Fruit fly (Drosophila melanogaster) whole organism, adult: ENCODE data around the gene Sodq.

Experiments
- CG11617 ChIP-seq: fragments of 200-800 bp; sonication (Bioruptor generic); optimal IDR thresholded peaks from 2 replicates; lab custom pipeline; 2017; ENCODE audit warnings: mild to moderate bottlenecking, missing biosample characterization, missing genetic modification reagents, missing genetic modification characterization
- CG12768 ChIP-seq: fragments of 200-800 bp; sonication (Bioruptor generic); optimal IDR thresholded peaks from 2 replicates; lab custom pipeline; 2017; ENCODE audit warnings: missing biosample characterization, missing genetic modification characterization, mild to moderate bottlenecking, moderate library complexity, missing genetic modification reagents
- CG14711 ChIP-seq: fragments of 200-800 bp; sonication (Bioruptor generic); optimal IDR thresholded peaks from 2 replicates; lab custom pipeline; 2018; ENCODE audit warnings: missing biosample characterization, mild to moderate bottlenecking, missing genetic modification characterization, moderate library complexity
- CG1620 ChIP-seq: fragments of 200-800 bp; sonication (Bioruptor generic); optimal IDR thresholded peaks from 2 replicates; lab custom pipeline; 2016; ENCODE audit warnings: missing biosample characterization, missing genetic modification characterization
- CG33017 ChIP-seq: fragments of 200-800 bp; sonication (Bioruptor generic); optimal IDR thresholded peaks from 2 replicates; lab custom pipeline; 2018; ENCODE audit warnings: missing biosample characterization, mild to moderate bottlenecking, missing genetic modification characterization, moderate library complexity
- CG5204 ChIP-seq: fragments of 200-800 bp; sonication (Bioruptor generic); optimal IDR thresholded peaks from 2 replicates; lab custom pipeline; 2016; ENCODE audit warnings: missing biosample characterization, missing genetic modification characterization
- CG7101 ChIP-seq: fragments of 200-800 bp; sonication (Bioruptor generic); optimal IDR thresholded peaks from 2 replicates; lab custom pipeline; 2018; ENCODE audit warnings: missing biosample characterization, mild to moderate bottlenecking, missing genetic modification characterization, moderate library complexity
- Clk ChIP-seq: fragments of 200-800 bp; sonication (Bioruptor generic); optimal IDR thresholded peaks from 2 replicates; lab custom pipeline; 2017; ENCODE audit warnings: missing biosample characterization, missing genetic modification characterization
- Crg-1 ChIP-seq: fragments of 200-800 bp; sonication (Bioruptor generic); optimal IDR thresholded peaks from 2 replicates; lab custom pipeline; 2016; ENCODE audit warnings: missing biosample characterization, missing genetic modification characterization
- Hr96 ChIP-seq: fragments of 200-800 bp; sonication (Bioruptor generic); optimal IDR thresholded peaks from 2 replicates; lab custom pipeline; 2016; ENCODE audit warnings: missing biosample characterization, missing genetic modification characterization
- Mnt ChIP-seq: fragments of 200-800 bp; sonication (Bioruptor generic); optimal IDR thresholded peaks from 2 replicates; lab custom pipeline; 2016; ENCODE audit warnings: missing biosample characterization, mild to moderate bottlenecking, missing genetic modification characterization
- bab1 ChIP-seq: fragments of 200-800 bp; sonication (Bioruptor generic); optimal IDR thresholded peaks from 3 replicates; lab custom pipeline; 2019; ENCODE audit warnings: missing biosample characterization, mild to moderate bottlenecking, missing genetic modification characterization, moderate library complexity
- cic ChIP-seq: fragments of 200-800 bp; sonication (Bioruptor generic); optimal IDR thresholded peaks from 2 replicates; lab custom pipeline; 2017; ENCODE audit warnings: missing biosample characterization, mild to moderate bottlenecking, missing genetic modification characterization, moderate library complexity
- cnc ChIP-seq, 2 experiments: fragments of >200 bp; optimal IDR thresholded peaks; 2 replicates each; lab custom pipeline; 2017
- kay ChIP-seq: fragments of 200-800 bp; sonication (Bioruptor generic); peaks from one replicate; lab custom pipeline; 2016; ENCODE audit warnings: missing biosample characterization, missing genetic modification characterization, borderline replicate concordance
- ovo ChIP-seq: fragments of 200-800 bp; sonication (Bioruptor generic); optimal IDR thresholded peaks from 2 replicates; lab custom pipeline; 2016; ENCODE audit warnings: missing biosample characterization, missing genetic modification characterization
- pad ChIP-seq: fragments of 200-800 bp; sonication (Bioruptor generic); optimal IDR thresholded peaks from 3 replicates; lab custom pipeline; 2017; ENCODE audit warnings: missing biosample characterization, missing genetic modification characterization, mild to moderate bottlenecking, moderate library complexity, missing genetic modification reagents
- tj ChIP-seq: fragments of 200-800 bp; sonication (Bioruptor generic); optimal IDR thresholded peaks from 3 replicates; lab custom pipeline; 2017; ENCODE audit warnings: missing biosample characterization, mild to moderate bottlenecking, missing genetic modification characterization, moderate library complexity
- toe ChIP-seq: fragments of 200-800 bp; sonication (Bioruptor generic); optimal IDR thresholded peaks from 2 replicates; lab custom pipeline; 2016; ENCODE audit warnings: missing biosample characterization, missing genetic modification characterization

Gene Sodq

DNA sequence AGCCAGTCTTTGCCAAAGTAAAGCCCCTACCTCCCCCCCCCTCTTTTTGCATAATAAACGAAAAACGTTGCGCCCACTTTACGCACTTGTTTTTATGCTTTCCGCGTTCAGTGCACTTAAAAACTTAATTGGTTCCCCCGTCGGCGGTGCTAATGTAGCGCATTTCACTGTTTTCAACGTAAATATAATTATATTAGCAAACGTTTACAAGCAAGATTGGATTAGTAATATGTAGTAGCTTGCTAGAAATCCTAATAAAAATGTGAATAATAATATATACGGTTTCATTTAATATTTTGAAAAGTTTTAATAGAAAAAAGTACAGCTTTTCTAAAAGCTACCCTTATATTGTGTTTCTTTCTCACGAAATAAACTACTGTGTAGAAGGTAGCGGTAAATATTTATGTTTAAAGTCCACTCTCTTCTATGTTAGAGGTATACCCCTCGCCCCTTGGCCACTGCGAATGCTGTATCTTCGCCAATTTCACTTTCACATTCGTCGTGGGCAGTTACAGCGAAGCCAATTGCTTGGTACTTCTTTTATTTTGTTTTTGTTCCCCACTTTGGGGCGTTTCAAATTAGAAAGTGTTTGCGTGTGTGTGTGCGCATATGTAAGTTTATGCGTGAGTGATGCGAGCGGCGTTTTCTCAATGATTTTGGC, 12.9 kb upstream of the Sodq start:
- no peak for TF ChIP-seq toe
- no peak for TF ChIP-seq Clk (GFP tag; lab: Kevin White, UChicago)
- no peak for TF ChIP-seq CG11617
- TF ChIP-seq kay (GFP tag; lab: Kevin White, UChicago): peak; percentile 38
- no peak for TF ChIP-seq tj
- peak; percentile 60 for TF ChIP-seq pad (GFP tag; lab: Kevin White, UChicago)

DNA sequence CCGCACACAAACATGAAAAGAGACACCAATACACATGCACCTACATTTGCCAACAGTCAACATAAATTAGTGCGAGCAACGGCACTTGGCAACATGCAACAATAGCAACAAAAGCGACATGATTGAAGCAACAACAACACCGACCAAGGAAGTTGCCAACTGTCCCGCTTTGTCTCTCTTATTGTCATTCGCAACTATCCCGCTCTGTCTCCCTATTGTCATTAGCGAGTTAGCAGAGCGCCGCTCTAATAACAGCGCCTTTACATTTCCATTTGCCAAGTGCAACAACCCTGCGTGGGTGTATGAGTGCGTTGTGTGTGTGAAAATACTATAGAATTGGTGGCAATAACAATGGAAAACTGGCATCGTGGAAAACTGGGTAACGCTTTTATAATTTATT, 11.7 kb upstream of the Sodq start:
- TF ChIP-seq CG5204 (GFP tag; lab: Kevin White, UChicago) (no peak), CG7101 (tag; lab: Kevin White, UChicago) (no peak), cnc (optimal IDR thresholded peaks at IDR 0.05; lab: Kevin White, UChicago) (no peak), Clk (GFP tag; lab: Kevin White, UChicago) (no peak), CG11617 (no peak), cic (no peak)

DNA sequence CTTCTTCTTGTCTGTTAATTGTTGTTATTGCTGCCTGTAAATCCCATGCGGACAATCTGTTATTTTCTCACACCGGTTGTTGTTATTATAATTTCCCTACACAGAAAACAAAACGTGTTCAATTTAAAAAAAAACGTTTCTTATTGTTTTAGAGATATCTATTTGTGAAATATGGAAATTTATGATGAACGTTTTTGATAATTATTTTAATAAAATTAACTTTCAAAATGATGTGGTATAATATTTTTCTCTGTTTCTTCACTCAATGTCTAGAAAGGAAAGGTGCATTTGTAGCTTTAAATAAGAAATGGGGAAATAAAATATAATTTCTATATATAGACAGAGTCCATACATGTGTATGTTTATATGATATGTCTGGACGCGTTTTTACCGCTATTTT, 11.3 kb upstream of the Sodq start:
- TF ChIP-seq Clk (GFP tag; lab: Kevin White, UChicago): no peak
- peak; percentile 60 for TF ChIP-seq CG33017 (tag; lab: Kevin White, UChicago)
- TF ChIP-seq CG14711 (tag; lab: Kevin White, UChicago): peak; percentile 45

DNA sequence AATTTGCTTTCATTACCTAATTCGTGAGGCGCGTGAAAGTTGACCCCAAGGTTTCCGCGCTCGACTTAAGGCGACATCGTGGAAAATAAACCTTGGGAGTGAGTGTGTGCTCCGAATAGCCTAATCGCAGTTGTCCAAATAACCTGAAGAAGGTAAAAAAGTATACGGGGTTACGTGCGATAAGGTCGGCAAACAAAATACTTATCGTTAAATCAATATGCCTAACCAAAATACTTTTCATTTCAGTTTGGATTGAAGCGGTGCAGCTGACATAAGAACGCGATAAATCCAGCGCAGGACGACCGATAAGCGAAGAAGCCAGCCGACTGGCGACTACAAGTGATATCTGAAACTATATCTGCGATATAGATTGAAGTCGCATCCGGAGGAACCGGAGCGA, 10.5 kb upstream of the Sodq start:
- TF ChIP-seq ovo (GFP tag; lab: Kevin White, UChicago) (no peak), CG12768 (peak; percentile 7)

DNA sequence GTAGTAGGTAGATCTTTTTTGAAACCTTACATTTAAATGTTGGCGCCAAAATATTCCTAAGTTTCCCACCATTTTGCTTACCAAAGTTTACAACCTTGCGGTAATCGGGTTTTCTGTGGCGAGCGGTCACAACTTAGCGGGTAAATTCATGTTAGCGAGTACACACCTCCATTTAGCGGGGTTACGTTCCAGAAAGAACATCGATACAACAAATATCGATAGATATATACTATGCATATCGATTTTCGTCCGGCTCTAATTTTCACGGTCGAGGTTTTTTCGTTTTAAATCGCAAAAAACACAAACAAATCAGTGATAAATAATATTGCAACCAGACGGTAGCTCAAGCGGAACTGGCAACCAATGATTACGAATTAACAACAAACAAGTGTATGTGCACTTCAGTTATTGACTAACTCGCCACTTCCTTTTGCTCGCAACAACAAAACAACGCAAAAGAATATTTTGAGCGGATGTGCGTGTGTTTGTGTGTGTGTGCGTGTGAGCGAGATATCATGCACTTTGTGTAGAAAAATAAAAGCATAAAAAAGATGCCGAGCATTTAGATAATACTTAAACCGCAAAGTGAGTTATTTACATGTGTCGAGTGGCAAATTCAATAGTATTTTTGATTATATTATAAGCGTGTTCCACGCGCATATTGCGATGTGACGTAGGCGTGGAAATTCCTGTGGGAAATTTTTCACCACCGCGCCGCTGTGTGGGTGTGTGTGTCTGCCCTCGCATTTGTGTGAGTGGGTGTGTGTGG, 7.1 kb upstream of the Sodq start, which contains the start of gene Lnk:
Lnk (plus strand) TSS at position 236 of the 769 bp plus-strand sequence.
- TF ChIP-seq tj: peak; percentile 6
- TF ChIP-seq Clk (GFP tag; lab: Kevin White, UChicago): no peak
- TF ChIP-seq CG33017 (tag; lab: Kevin White, UChicago): no peak
- TF ChIP-seq Hr96 (GFP tag; lab: Kevin White, UChicago): no peak
- no peak for TF ChIP-seq CG7101 (tag; lab: Kevin White, UChicago)
- TF ChIP-seq CG11617: peak; percentile 47
- TF ChIP-seq cic: peak; percentile 47
- no peak for TF ChIP-seq CG1620 (GFP tag; lab: Kevin White, UChicago)
- TF ChIP-seq Mnt (GFP tag; lab: Kevin White, UChicago): peak; percentile 76
- no peak for TF ChIP-seq toe
- peak; percentile 53 for TF ChIP-seq bab1
- no peak for TF ChIP-seq ovo (GFP tag; lab: Kevin White, UChicago)

DNA sequence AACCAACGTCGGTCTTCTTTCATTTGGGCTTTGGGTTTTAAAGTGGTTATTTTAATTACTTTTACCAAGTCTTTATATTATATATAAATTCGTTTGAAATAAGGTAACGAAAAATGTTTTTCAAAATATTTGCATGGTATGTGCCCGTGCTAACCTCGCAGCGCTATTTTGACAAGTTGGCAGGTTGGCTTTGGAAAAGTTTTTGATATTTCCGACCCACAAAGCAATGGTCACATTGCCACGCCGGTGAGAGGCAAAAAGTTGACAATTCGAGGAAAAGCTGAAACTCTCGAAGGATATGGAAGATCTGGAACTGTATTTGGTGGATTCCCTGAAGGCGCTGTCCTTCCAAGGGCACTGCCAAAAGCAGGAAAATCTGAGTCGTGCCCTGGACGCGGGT, 2.4 kb upstream of the Sodq start, which contains the start of gene CG5913:
CG5913 (plus strand) TSS at position 224 of the 400 bp plus-strand sequence.
- TF ChIP-seq CG14711 (tag; lab: Kevin White, UChicago) (no peak), bab1 (no peak), toe (no peak), Mnt (GFP tag; lab: Kevin White, UChicago) (peak; percentile 6), CG12768 (no peak)

DNA sequence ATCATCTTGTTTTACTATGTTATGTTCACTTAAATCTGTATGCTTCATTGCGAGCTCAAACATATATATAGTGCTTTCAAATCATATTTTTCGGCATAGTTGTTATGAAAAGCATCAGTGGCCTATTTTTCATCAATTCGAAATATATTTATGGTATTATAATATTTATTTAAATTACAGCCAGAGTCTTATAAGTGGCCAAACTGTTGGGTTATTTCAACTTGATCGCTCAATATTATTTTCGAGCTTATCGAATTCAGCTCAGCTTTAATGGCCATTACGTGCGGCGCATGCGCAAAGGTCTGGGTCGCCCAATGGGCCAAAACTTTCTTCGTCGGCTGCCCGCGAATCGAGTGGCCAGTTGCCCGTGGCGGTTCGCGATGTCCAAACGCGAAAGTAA, 1.6 kb downstream of the Sodq start, which contains the start of gene Mco3:
Mco3 (plus strand) TSS at position 301 of the 400 bp plus-strand sequence.
- TF ChIP-seq Hr96 (GFP tag; lab: Kevin White, UChicago): no peak
- no peak for TF ChIP-seq CG14711 (tag; lab: Kevin White, UChicago)
- TF ChIP-seq CG7101 (tag; lab: Kevin White, UChicago): no peak
- TF ChIP-seq ovo (GFP tag; lab: Kevin White, UChicago): no peak
- no peak for TF ChIP-seq CG1620 (GFP tag; lab: Kevin White, UChicago)
- no peak for TF ChIP-seq CG5204 (GFP tag; lab: Kevin White, UChicago)
- no peak for TF ChIP-seq pad (GFP tag; lab: Kevin White, UChicago)

DNA sequence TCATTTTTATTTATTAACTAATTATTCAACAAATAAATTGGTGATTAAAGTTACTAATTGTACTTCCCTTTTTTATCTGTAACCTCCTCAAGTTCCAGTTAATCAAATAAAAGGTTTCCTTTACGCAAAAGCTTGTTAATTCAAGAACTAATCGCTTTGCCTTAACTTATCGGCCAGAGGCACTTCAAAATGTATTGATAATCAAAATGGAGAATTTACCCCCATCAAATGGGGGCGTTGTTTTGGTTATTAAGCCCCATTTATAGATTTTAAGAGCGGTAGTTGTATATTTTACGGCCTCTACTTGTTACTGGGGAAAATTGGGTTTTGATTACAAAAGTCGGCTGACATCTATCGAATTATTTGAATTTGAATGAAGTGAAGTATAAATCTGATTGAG, 4.1 kb downstream of the Sodq start, which contains the start of gene CG31091:
CG31091 (plus strand) TSS at position 214 of the 400 bp plus-strand sequence.
- TF ChIP-seq cic (no peak), Crg-1 (no peak), kay (GFP tag; lab: Kevin White, UChicago) (peak; percentile 8), pad (GFP tag; lab: Kevin White, UChicago) (no peak), toe (no peak)
